Worm (Caenorhabditis elegans) whole organism, L2 larva: ENCODE measurements around the gene tbb-2.

ENCODE experiments used
- F13H6.1 ChIP-seq: sonication (generic microtip); optimal IDR thresholded peaks from 2 replicates; lab custom pipeline; 2016; ENCODE audit warnings: missing genetic modification characterization, missing compliant biosample characterization
- blmp-1 ChIP-seq: sonication (generic microtip); optimal IDR thresholded peaks from 2 replicates; lab custom pipeline; 2017; ENCODE audit warnings: missing genetic modification characterization, mild to moderate bottlenecking, missing compliant biosample characterization, antibody characterized with exemption, moderate library complexity; ENCODE audit not compliant: insufficient read depth
- dmd-4 ChIP-seq: sonication (generic microtip); optimal IDR thresholded peaks from 2 replicates; lab custom pipeline; 2017; ENCODE audit warnings: missing biosample characterization, missing genetic modification characterization
- egl-27 ChIP-seq: sonication (generic microtip); optimal IDR thresholded peaks from 3 replicates; lab custom pipeline; 2017; ENCODE audit warnings: missing biosample characterization, missing genetic modification reagents, missing genetic modification characterization
- elt-3 ChIP-seq: sonication (generic microtip); optimal IDR thresholded peaks from 2 replicates; lab custom pipeline; 2017; ENCODE audit warnings: missing biosample characterization, missing genetic modification characterization
- lsy-2 ChIP-seq, 2 experiments: fragments of 150-350 bp in 1 of 2; sonication (generic microtip) in 1 of 2; optimal IDR thresholded peaks; 2 replicates each; lab custom pipeline; 2014 to 2017; ENCODE audit warnings: missing biosample characterization in 2 of 2, missing genetic modification characterization in 2 of 2
- nhr-12 ChIP-seq: fragments of 150-350 bp; optimal IDR thresholded peaks from 2 replicates; lab custom pipeline; 2014; ENCODE audit warnings: missing biosample characterization, missing genetic modification characterization
- nhr-237 ChIP-seq: fragments of 150-350 bp; optimal IDR thresholded peaks from 2 replicates; lab custom pipeline; 2014; ENCODE audit warnings: missing biosample characterization, missing genetic modification characterization
- unc-62 ChIP-seq: fragments of 150-350 bp; optimal IDR thresholded peaks from 2 replicates; lab custom pipeline; 2014; ENCODE audit warnings: missing biosample characterization, missing genetic modification reagents, missing genetic modification characterization
- ztf-11 ChIP-seq: sonication (generic microtip); optimal IDR thresholded peaks from 2 replicates; lab custom pipeline; 2017; ENCODE audit warnings: missing biosample characterization, missing genetic modification characterization

- no peak for TF ChIP-seq nhr-12 (tag; lab: Kevin White, UChicago)
- no peak for TF ChIP-seq lsy-2 (tag; optimal IDR thresholded peaks at IDR 0.05; lab: Kevin White, UChicago)
- TF ChIP-seq unc-62 (GFP tag; lab: Kevin White, UChicago): no peak
- peak; percentile 73 for TF ChIP-seq F13H6.1 (tag; lab: Kevin White, UChicago)
- TF ChIP-seq elt-3 (tag; lab: Kevin White, UChicago): no peak
- TF ChIP-seq ztf-11 (tag; lab: Kevin White, UChicago): no peak
- no peak for TF ChIP-seq nhr-237 (tag; lab: Kevin White, UChicago)
- TF ChIP-seq blmp-1 (tag; lab: Kevin White, UChicago): no peak
- TF ChIP-seq egl-27 (tag; lab: Kevin White, UChicago): no peak
- no peak for TF ChIP-seq dmd-4
These were observed 19.9 kb upstream of the tbb-2 start for ce11 chrIII:4037332-4037731.
